Fruit fly (Drosophila melanogaster): ENCODE results near the gene sov.

DNA sequence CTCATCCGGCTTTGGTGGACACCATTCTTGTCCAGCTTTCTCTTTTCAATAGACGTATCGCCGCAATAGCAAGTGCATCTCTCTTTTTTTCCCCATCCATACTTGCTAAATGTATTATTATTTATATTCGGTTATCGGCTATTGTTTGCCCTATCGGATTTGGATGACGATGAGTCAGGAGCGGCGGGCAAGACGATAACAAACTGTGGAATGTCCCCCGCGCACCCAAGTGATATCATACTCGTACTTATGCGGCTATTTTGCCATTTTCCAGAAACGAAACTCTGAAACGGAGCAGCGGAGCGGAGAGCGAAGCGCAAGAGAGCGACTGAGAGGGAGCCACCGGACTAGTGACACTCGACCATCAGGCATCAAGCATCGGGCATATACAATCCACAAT lies 49.3 kb downstream of the sov start:
- TF ChIP-seq Myc (optimal IDR thresholded peaks at IDR 0.05) (no peak), sv (GFP tag; optimal IDR thresholded peaks at IDR 0.05) (no peak), dsf (GFP tag; optimal IDR thresholded peaks at IDR 0.05; ENCODE audit: borderline replicate concordance) (no peak), h (GFP tag; optimal IDR thresholded peaks at IDR 0.05) (no peak), N (GFP tag; optimal IDR thresholded peaks at IDR 0.05) (no peak), br (GFP tag; optimal IDR thresholded peaks at IDR 0.05) (no peak), psq (GFP tag; optimal IDR thresholded peaks at IDR 0.05) (no peak), Jra (GFP tag; optimal IDR thresholded peaks at IDR 0.05) (no peak), woc (GFP tag; optimal IDR thresholded peaks at IDR 0.05) (no peak), Abd-B (GFP tag; optimal IDR thresholded peaks at IDR 0.05) (no peak)

Measured in whole organism, wandering third instar larva.